Fruit fly (Drosophila melanogaster) whole organism, wandering third instar larva: ENCODE data around the gene Pkcdelta.

Experiments used
- Abd-B ChIP-seq: fragments of >200 bp; optimal IDR thresholded peaks from 2 replicates; lab custom pipeline; 2017; ENCODE audit warnings: missing biosample characterization, missing genetic modification characterization
- CG32264 ChIP-seq: fragments of 200-800 bp; sonication (Bioruptor generic); optimal IDR thresholded peaks from 2 replicates; lab custom pipeline; 2016; ENCODE audit warnings: missing biosample characterization, missing genetic modification characterization
- CG9705 ChIP-seq: fragments of 200-800 bp; sonication (Bioruptor generic); optimal IDR thresholded peaks from 2 replicates; lab custom pipeline; 2018; ENCODE audit warnings: missing biosample characterization, mild to moderate bottlenecking, missing genetic modification characterization
- CrebA ChIP-seq: fragments of 200-800 bp; sonication (Bioruptor generic); optimal IDR thresholded peaks from 2 replicates; lab custom pipeline; 2016; ENCODE audit warnings: missing biosample characterization, mild to moderate bottlenecking, missing genetic modification characterization, borderline replicate concordance
- Dfd ChIP-seq: fragments of >200 bp; optimal IDR thresholded peaks from 2 replicates; lab custom pipeline; 2017; ENCODE audit warnings: missing biosample characterization, missing genetic modification characterization
- Dif ChIP-seq: fragments of 200-275, 200-300 bp; sonication (Bioruptor generic); optimal IDR thresholded peaks from 2 replicates; lab custom pipeline; 2018; ENCODE audit warnings: missing biosample characterization, missing genetic modification characterization; ENCODE audit not compliant: partially characterized antibody
- GATAd ChIP-seq: sonication (Bioruptor generic); optimal IDR thresholded peaks from 2 replicates; lab custom pipeline; 2016; ENCODE audit warnings: missing biosample characterization, missing genetic modification characterization
- HLH106 ChIP-seq: fragments of 200-800 bp; optimal IDR thresholded peaks from 3 replicates; lab custom pipeline; 2019; ENCODE audit warnings: missing biosample characterization, mild to moderate bottlenecking, missing genetic modification characterization, moderate library complexity
- Hnf4 ChIP-seq: fragments of 200-800 bp; sonication (Bioruptor generic); optimal IDR thresholded peaks from 2 replicates; lab custom pipeline; 2016; ENCODE audit warnings: missing biosample characterization, mild to moderate bottlenecking, missing genetic modification characterization
- Hr78 ChIP-seq: fragments of >200 bp; optimal IDR thresholded peaks from 2 replicates; lab custom pipeline; 2017; ENCODE audit warnings: missing biosample characterization, missing genetic modification characterization
- Hr83 ChIP-seq: fragments of 200-300 bp; sonication (Bioruptor generic); optimal IDR thresholded peaks from 2 replicates; lab custom pipeline; 2016; ENCODE audit warnings: missing biosample characterization, mild to moderate bottlenecking, missing genetic modification characterization, moderate library complexity; ENCODE audit not compliant: poor library complexity, severe bottlenecking
- Jra ChIP-seq: sonication (Bioruptor generic); optimal IDR thresholded peaks from 2 replicates; lab custom pipeline; 2016; ENCODE audit warnings: missing biosample characterization, missing genetic modification characterization
- Mio ChIP-seq: sonication (Bioruptor generic); optimal IDR thresholded peaks from 2 replicates; lab custom pipeline; 2016; ENCODE audit warnings: missing biosample characterization, missing genetic modification characterization
- Myc ChIP-seq: fragments of >200 bp; optimal IDR thresholded peaks from 2 replicates; lab custom pipeline; 2017
- N ChIP-seq: fragments of >200 bp; optimal IDR thresholded peaks from 2 replicates; lab custom pipeline; 2018; ENCODE audit warnings: missing biosample characterization, missing external identifiers, missing genetic modification characterization
- OdsH ChIP-seq: fragments of 200-800 bp; sonication (Bioruptor generic); optimal IDR thresholded peaks from 2 replicates; lab custom pipeline; 2016; ENCODE audit warnings: missing biosample characterization, mild to moderate bottlenecking, missing genetic modification characterization
- Rel ChIP-seq, 2 experiments: fragments of 200-800 bp; sonication (Bioruptor generic) in 1 of 2; optimal IDR thresholded peaks; 2 replicates in 1 of 2; 3 replicates in 1 of 2; lab custom pipeline; 2016 to 2019; ENCODE audit warnings: mild to moderate bottlenecking in 2 of 2, missing biosample characterization in 2 of 2, missing genetic modification characterization in 2 of 2, moderate library complexity in 1 of 2
- Sp1 ChIP-seq: fragments of 200-800 bp; sonication (Bioruptor generic); optimal IDR thresholded peaks from 3 replicates; lab custom pipeline; 2019; ENCODE audit warnings: missing biosample characterization, mild to moderate bottlenecking, missing genetic modification characterization, moderate library complexity
- Vsx2 ChIP-seq: fragments of 200-300, 225-300 bp; sonication (Bioruptor generic); optimal IDR thresholded peaks from 2 replicates; lab custom pipeline; 2018; ENCODE audit warnings: missing biosample characterization, missing genetic modification characterization; ENCODE audit not compliant: partially characterized antibody
- br ChIP-seq: fragments of 200-800 bp; sonication (Bioruptor generic); optimal IDR thresholded peaks from 2 replicates; lab custom pipeline; 2016; ENCODE audit warnings: missing biosample characterization, missing genetic modification characterization
- brk ChIP-seq: fragments of 200-800 bp; sonication (Bioruptor generic); optimal IDR thresholded peaks from 2 replicates; lab custom pipeline; 2016; ENCODE audit warnings: missing biosample characterization, mild to moderate bottlenecking, missing genetic modification characterization
- dl ChIP-seq, 2 experiments: fragments of 175-275, 200-275 bp in 1 of 2; fragments of 200-275 bp in 1 of 2; sonication (Bioruptor generic); optimal IDR thresholded peaks; lab custom pipeline; 2018; ENCODE audit warnings: mild to moderate bottlenecking in 2 of 2, missing biosample characterization in 2 of 2, missing genetic modification characterization in 2 of 2, moderate library complexity in 2 of 2; ENCODE audit not compliant: partially characterized antibody in 2 of 2, insufficient read depth in 1 of 2
- dmrt93B ChIP-seq: fragments of 200-800 bp; sonication (Bioruptor generic); optimal IDR thresholded peaks from 2 replicates; lab custom pipeline; 2018; ENCODE audit warnings: missing biosample characterization, mild to moderate bottlenecking, missing genetic modification characterization
- dsf ChIP-seq: sonication (Bioruptor generic); optimal IDR thresholded peaks from 2 replicates; lab custom pipeline; 2016; ENCODE audit warnings: missing biosample characterization, missing genetic modification characterization, borderline replicate concordance
- ey ChIP-seq: fragments of 200-800 bp; sonication (Bioruptor generic); optimal IDR thresholded peaks from 2 replicates; lab custom pipeline; 2016; ENCODE audit warnings: missing biosample characterization, missing genetic modification characterization
- foxo ChIP-seq, 2 experiments: fragments of 200-800 bp; sonication (Bioruptor generic); optimal IDR thresholded peaks; 2 replicates in 1 of 2; 3 replicates in 1 of 2; lab custom pipeline; 2016 to 2017; ENCODE audit warnings: missing biosample characterization in 2 of 2, missing genetic modification characterization in 2 of 2
- fru ChIP-seq: fragments of 200-800 bp; sonication (Bioruptor generic); optimal IDR thresholded peaks from 3 replicates; lab custom pipeline; 2016; ENCODE audit warnings: missing biosample characterization, mild to moderate bottlenecking, missing genetic modification characterization
- h ChIP-seq: fragments of 200-800 bp; sonication (Bioruptor generic); optimal IDR thresholded peaks from 3 replicates; lab custom pipeline; 2016; ENCODE audit warnings: missing biosample characterization, mild to moderate bottlenecking, missing genetic modification characterization
- jim ChIP-seq: fragments of 175-275, 200-325 bp; sonication (Bioruptor generic); optimal IDR thresholded peaks from 2 replicates; lab custom pipeline; 2016; ENCODE audit warnings: missing biosample characterization, mild to moderate bottlenecking, missing genetic modification characterization
- lola ChIP-seq: fragments of >200 bp; optimal IDR thresholded peaks from 2 replicates; lab custom pipeline; 2017; ENCODE audit warnings: missing biosample characterization, missing genetic modification characterization
- pan ChIP-seq: fragments of >200 bp; optimal IDR thresholded peaks from 2 replicates; lab custom pipeline; 2017
- psq ChIP-seq: fragments of 200-800 bp; sonication (Bioruptor generic); optimal IDR thresholded peaks from 3 replicates; lab custom pipeline; 2017; ENCODE audit warnings: missing biosample characterization, mild to moderate bottlenecking, missing genetic modification characterization, moderate library complexity
- rgr ChIP-seq: fragments of 200-800 bp; sonication (Bioruptor generic); optimal IDR thresholded peaks from 3 replicates; lab custom pipeline; 2016; ENCODE audit warnings: missing biosample characterization, mild to moderate bottlenecking, missing genetic modification characterization
- sage ChIP-seq: fragments of 200-800 bp; sonication (Bioruptor generic); optimal IDR thresholded peaks from 2 replicates; lab custom pipeline; 2016; ENCODE audit warnings: missing biosample characterization, mild to moderate bottlenecking, missing genetic modification characterization
- sv ChIP-seq: fragments of 200-800 bp; sonication (Bioruptor generic); optimal IDR thresholded peaks from 3 replicates; lab custom pipeline; 2016; ENCODE audit warnings: missing biosample characterization, missing genetic modification characterization
- tai ChIP-seq: sonication (Bioruptor generic); optimal IDR thresholded peaks from 2 replicates; lab custom pipeline; 2016; ENCODE audit warnings: missing biosample characterization, missing genetic modification characterization
- usp ChIP-seq: fragments of >200 bp; optimal IDR thresholded peaks from 2 replicates; lab custom pipeline; 2017; ENCODE audit warnings: missing biosample characterization, missing genetic modification characterization
- woc ChIP-seq: sonication (Bioruptor generic); optimal IDR thresholded peaks from 2 replicates; lab custom pipeline; 2016; ENCODE audit warnings: missing biosample characterization, mild to moderate bottlenecking, missing genetic modification characterization

Gene Pkcdelta

DNA sequence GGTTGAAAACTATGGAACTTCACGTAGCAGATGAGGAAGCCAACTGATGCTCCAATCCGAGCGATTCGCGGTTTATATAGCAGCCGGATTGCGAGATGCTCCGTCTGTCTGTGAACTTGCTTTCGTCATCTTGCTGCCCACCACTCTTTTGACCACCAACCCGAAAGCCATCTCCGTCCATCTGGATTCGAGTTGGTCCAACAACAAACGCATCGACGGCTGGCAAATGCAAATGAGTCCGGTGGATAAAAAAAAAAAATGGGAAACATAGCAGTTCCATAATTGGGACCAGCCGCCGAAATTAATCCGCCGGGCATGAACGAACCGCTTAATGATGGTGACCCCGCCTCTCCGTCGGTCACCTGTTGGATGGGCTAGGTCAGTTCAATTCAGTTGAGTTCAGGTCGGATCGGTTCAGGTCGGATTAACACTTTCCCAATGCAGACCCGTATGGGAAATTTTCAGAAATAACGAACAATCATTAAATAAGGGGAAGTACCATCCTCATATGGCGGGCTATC, 25.7 kb downstream of the Pkcdelta start, which contains the start of gene CG15731:
Gene CG15731 (minus strand): TSS at position 51 of the 521 bp plus-strand sequence.
- TF ChIP-seq HLH106, result no peak
- no peak for TF ChIP-seq Mio (GFP tag; lab: Kevin White, UChicago)
- no peak for TF ChIP-seq brk (GFP tag; lab: Kevin White, UChicago)
- TF ChIP-seq GATAd, result no peak
- TF ChIP-seq dsf (GFP tag; lab: Kevin White, UChicago), result no peak
- no peak for TF ChIP-seq N
- TF ChIP-seq CrebA (GFP tag; lab: Kevin White, UChicago), result no peak
- no peak for TF ChIP-seq dmrt93B (GFP tag; lab: Kevin White, UChicago)
- no peak for TF ChIP-seq usp (GFP tag; lab: Kevin White, UChicago)
- TF ChIP-seq, all 38 proteins: peak for 0

DNA sequence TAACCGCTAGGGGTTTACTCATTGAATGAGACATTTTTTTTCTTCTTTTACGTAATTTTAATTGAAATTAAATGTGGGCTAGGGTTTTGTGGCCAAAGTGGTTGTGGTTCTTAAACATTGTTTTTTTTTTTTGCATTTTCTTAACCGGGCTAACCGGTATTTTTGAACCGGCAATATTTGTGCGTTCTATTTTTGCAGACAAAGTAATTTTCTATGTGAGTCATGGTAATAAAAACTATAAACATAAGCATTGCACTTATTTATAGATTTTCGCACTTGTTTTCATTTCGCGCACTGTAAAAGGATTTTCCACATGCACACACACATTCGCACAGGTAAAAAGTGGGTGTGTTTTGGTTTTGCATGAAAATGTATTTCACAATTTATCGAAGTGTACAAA, 30.2 kb downstream of the Pkcdelta start:
- TF ChIP-seq CrebA (GFP tag; lab: Kevin White, UChicago), result no peak
- TF ChIP-seq Jra (GFP tag; lab: Kevin White, UChicago), result no peak
- no peak for TF ChIP-seq Myc
- TF ChIP-seq ey (GFP tag; lab: Kevin White, UChicago), result no peak
- no peak for TF ChIP-seq brk (GFP tag; lab: Kevin White, UChicago)
- TF ChIP-seq woc (GFP tag; lab: Kevin White, UChicago), result no peak
- TF ChIP-seq Mio (GFP tag; lab: Kevin White, UChicago), result no peak
- TF ChIP-seq psq, result no peak
- no peak for TF ChIP-seq GATAd
- no peak for TF ChIP-seq sage (GFP tag; lab: Kevin White, UChicago)
- no peak for TF ChIP-seq HLH106
- no peak for TF ChIP-seq CG32264
- no peak for TF ChIP-seq dmrt93B (GFP tag; lab: Kevin White, UChicago)
- TF ChIP-seq, all 38 proteins: peak for 0

dm6 chrX:12462936-12463558, 31.0 kb downstream of the Pkcdelta start, which contains the start of the genes Rab40 and CG42258:
TSS of gene Rab40 (minus strand) at chrX:12463112.
TSS of gene CG42258 (plus strand) at chrX:12463528.
- TF ChIP-seq foxo (GFP tag; optimal IDR thresholded peaks at IDR 0.05; lab: Kevin White, UChicago), result peak in 1 of 2 experiments; percentile 69
- TF ChIP-seq CrebA (GFP tag; lab: Kevin White, UChicago), result no peak
- TF ChIP-seq sv, result peak; percentile 53
- no peak for TF ChIP-seq dl (GFP tag; optimal IDR thresholded peaks at IDR 0.05; lab: Kevin White, UChicago; ENCODE audit: insufficient read depth in 1 of 2, partially characterized antibody in 2 of 2)
- TF ChIP-seq CG9705, result peak; percentile 17
- no peak for TF ChIP-seq Dif
- TF ChIP-seq OdsH (GFP tag; lab: Kevin White, UChicago), result no peak
- TF ChIP-seq Hnf4, result peak; percentile 54
- TF ChIP-seq rgr (GFP tag; lab: Kevin White, UChicago), result peak; percentile 47
- TF ChIP-seq Myc, result peak; percentile 10
- TF ChIP-seq br (GFP tag; lab: Kevin White, UChicago), result no peak
- TF ChIP-seq dsf (GFP tag; lab: Kevin White, UChicago), result peak; percentile 36
- no peak for TF ChIP-seq Dfd
- TF ChIP-seq Vsx2 (GFP tag; lab: Kevin White, UChicago), result no peak
- peak; percentile 49 for TF ChIP-seq ey (GFP tag; lab: Kevin White, UChicago)
- no peak for TF ChIP-seq pan (lab: Kevin White, UChicago)
- peak; percentile 50 for TF ChIP-seq HLH106
- peak; percentile 59 for TF ChIP-seq woc (GFP tag; lab: Kevin White, UChicago)
- TF ChIP-seq CG32264, result no peak
- TF ChIP-seq Sp1, result peak; percentile 13
- no peak for TF ChIP-seq sage (GFP tag; lab: Kevin White, UChicago)
- TF ChIP-seq fru (GFP tag; lab: Kevin White, UChicago), result peak; percentile 54
- no peak for TF ChIP-seq dmrt93B (GFP tag; lab: Kevin White, UChicago)
- TF ChIP-seq tai (GFP tag; lab: Kevin White, UChicago), result peak; percentile 39
- peak; percentile 8 for TF ChIP-seq brk (GFP tag; lab: Kevin White, UChicago)
- no peak for TF ChIP-seq Mio (GFP tag; lab: Kevin White, UChicago)
- TF ChIP-seq psq, result peak; percentile 44
- TF ChIP-seq Rel (GFP tag; optimal IDR thresholded peaks at IDR 0.05; lab: Kevin White, UChicago), result no peak
- no peak for TF ChIP-seq Rel (tag; optimal IDR thresholded peaks at IDR 0.05; lab: Kevin White, UChicago)
- peak; percentile 33 for TF ChIP-seq Hr83
- no peak for TF ChIP-seq usp (GFP tag; lab: Kevin White, UChicago)
- peak; percentile 42 for TF ChIP-seq h (GFP tag; lab: Kevin White, UChicago)
- no peak for TF ChIP-seq jim (GFP tag; lab: Kevin White, UChicago)
- no peak for TF ChIP-seq lola (GFP tag; lab: Kevin White, UChicago)
- TF ChIP-seq Jra (GFP tag; lab: Kevin White, UChicago), result peak; percentile 25
- TF ChIP-seq Hr78 (GFP tag; lab: Kevin White, UChicago), result no peak
- no peak for TF ChIP-seq Abd-B (GFP tag; lab: Kevin White, UChicago)
- TF ChIP-seq N, result no peak
- peak; percentile 50 for TF ChIP-seq GATAd
- TF ChIP-seq, all 38 proteins: peak for 19
